Worm (Caenorhabditis elegans) whole organism, L4 larva: ENCODE results near the gene ttr-36.

Source experiments
- ctbp-1 ChIP-seq: fragments of 200-800 bp; sonication (Bioruptor generic); IDR thresholded peaks from 2 replicates; pipeline ENCODE4 v1.3.6; 2022; ENCODE audit warnings: missing genetic modification reagents, missing genetic modification characterization, missing compliant biosample characterization
- daf-12 ChIP-seq: fragments of 150-350 bp; optimal IDR thresholded peaks from 2 replicates; lab custom pipeline; 2014; ENCODE audit warnings: missing biosample characterization, missing genetic modification reagents, missing genetic modification characterization
- snpc-4 ChIP-seq: fragments of 150-350 bp; optimal IDR thresholded peaks from 2 replicates; lab custom pipeline; 2014; ENCODE audit warnings: missing biosample characterization, missing genetic modification characterization

DNA sequence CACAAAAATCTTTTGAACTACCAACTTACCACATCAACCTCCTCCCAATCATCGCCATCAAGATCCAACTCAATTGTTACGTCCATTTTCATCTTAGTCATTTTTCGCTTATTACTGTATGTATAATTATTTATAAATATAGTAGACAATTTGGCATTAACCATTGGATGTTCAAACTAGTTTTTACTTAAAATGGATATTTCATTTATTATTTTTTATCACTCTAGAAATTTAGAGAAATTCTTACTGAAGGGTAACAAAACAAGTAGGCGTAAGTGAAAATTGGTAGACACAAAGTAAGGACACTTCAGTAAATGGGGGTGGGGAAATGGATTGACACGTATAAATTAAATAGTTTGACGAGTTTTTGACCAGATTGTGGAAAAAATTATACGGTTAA lies 11.0 kb upstream of the ttr-36 start, which contains the start of gene actl-1:
- TF ChIP-seq daf-12 = no peak
- TF ChIP-seq ctbp-1 (GFP tag; lab: Robert Waterston, UW) = no peak
- TF ChIP-seq snpc-4 (tag; lab: Kevin White, UChicago) = no peak
